Fruit fly (Drosophila melanogaster): ENCODE data around the gene CG17477.

Gene CG17477

dm6 chr3R:17085029-17085807 lies 41.5 kb downstream of the CG17477 start, which contains the start of gene GckIII (continued):
- TF ChIP-seq bbx (GFP tag; IDR thresholded peaks at IDR 0.05; ENCODE audit: partially characterized antibody) (peak; percentile 86), CG17359 (tag; optimal IDR thresholded peaks at IDR 0.05) (peak; percentile 17), ac (GFP tag; optimal IDR thresholded peaks at IDR 0.05) (no peak), CG42726 (GFP tag; IDR thresholded peaks at IDR 0.05; ENCODE audit: partially characterized antibody) (peak; percentile 73; the same call in 1 of the 2 replicates), hbn (GFP tag; IDR thresholded peaks at IDR 0.05; ENCODE audit: partially characterized antibody) (peak; percentile 52), HLH4C (GFP tag; IDR thresholded peaks at IDR 0.05; ENCODE audit: partially characterized antibody) (peak; percentile 82), chinmo (GFP tag; IDR thresholded peaks at IDR 0.05; ENCODE audit: partially characterized antibody) (peak; percentile 74; the same call in 1 of the 4 replicates), sr (GFP tag; IDR thresholded peaks at IDR 0.05) (no peak), CG7963 (GFP tag; IDR thresholded peaks at IDR 0.05; ENCODE audit: partially characterized antibody) (peak; percentile 59; the same call in 2 of the 3 replicates), Xrp1 (GFP tag; IDR thresholded peaks at IDR 0.05) (peak; percentile 12), Hmr (GFP tag; optimal IDR thresholded peaks at IDR 0.05) (no peak), CG7745 (tag; optimal IDR thresholded peaks at IDR 0.05) (peak; percentile 5), ranshi (GFP tag; IDR thresholded peaks at IDR 0.05) (no peak), CG6791 (GFP tag; IDR thresholded peaks at IDR 0.05; ENCODE audit: partially characterized antibody) (peak; percentile 87), CG34224 (GFP tag; IDR thresholded peaks at IDR 0.05; ENCODE audit: partially characterized antibody) (peak; percentile 93), Dref (GFP tag; IDR thresholded peaks at IDR 0.05) (peak; percentile 79), sens (GFP tag) (peak; percentile 82)

DNA sequence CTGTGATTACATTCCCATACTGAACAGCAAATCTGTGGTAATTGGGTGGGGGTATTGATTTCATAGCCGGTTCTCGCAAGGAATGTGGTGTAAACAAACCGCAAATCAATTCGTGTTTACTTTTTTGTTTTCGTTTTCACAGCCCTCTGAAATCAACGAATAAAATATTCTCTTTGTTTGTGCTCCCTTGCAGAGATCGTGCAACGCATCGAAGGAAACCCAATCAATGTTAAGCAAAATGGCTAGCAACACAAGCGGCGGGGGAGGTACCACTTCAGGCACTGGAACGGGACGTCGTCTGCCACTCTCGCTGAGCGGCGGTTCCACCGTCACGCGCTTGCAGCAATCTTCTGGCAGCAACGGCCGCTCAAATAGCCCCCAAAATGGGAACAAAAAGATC lies 44.3 kb downstream of the CG17477 start:
- TF ChIP-seq sd (tag; optimal IDR thresholded peaks at IDR 0.05) (peak; percentile 72), so (GFP tag; IDR thresholded peaks at IDR 0.05) (peak; percentile 33; the same call in 1 of the 3 replicates), Ets65A (GFP tag) (peak; percentile 48), Med (GFP tag) (peak; percentile 3), CG15479 (GFP tag; optimal IDR thresholded peaks at IDR 0.05) (peak; percentile 80), tll (GFP tag; optimal IDR thresholded peaks at IDR 0.05) (peak in 1 of 2 experiments; percentile 69), CG2199 (GFP tag; IDR thresholded peaks at IDR 0.05) (no peak), nerfin-1 (tag; optimal IDR thresholded peaks at IDR 0.05) (peak; percentile 34), CG13424 (tag; optimal IDR thresholded peaks at IDR 0.05) (no peak)

- TF ChIP-seq pnt (GFP tag; optimal IDR thresholded peaks at IDR 0.05) (no peak), Sox100B (GFP tag; optimal IDR thresholded peaks at IDR 0.05) (no peak), Dref (GFP tag; IDR thresholded peaks at IDR 0.05) (no peak), vvl (GFP tag; IDR thresholded peaks at IDR 0.05) (0 out of 2 replicates have a peak, but pooled peaks have one; percentile 9), inv (GFP tag; IDR thresholded peaks at IDR 0.05; ENCODE audit: partially characterized antibody) (no peak), lab (GFP tag; optimal IDR thresholded peaks at IDR 0.05) (no peak), Nf-YC (tag; optimal IDR thresholded peaks at IDR 0.05) (no peak), cas (GFP tag; IDR thresholded peaks at IDR 0.05) (no peak), run (tag; optimal IDR thresholded peaks at IDR 0.05) (no peak), Ssrp (tag; optimal IDR thresholded peaks at IDR 0.05) (peak; percentile 42), CG11695 (GFP tag; IDR thresholded peaks at IDR 0.05) (no peak), CG3065 (GFP tag; optimal IDR thresholded peaks at IDR 0.05) (no peak), CG2120 (GFP tag; optimal IDR thresholded peaks at IDR 0.05) (no peak), MTF-1 (GFP tag; optimal IDR thresholded peaks at IDR 0.05; ENCODE audit: borderline replicate concordance) (no peak), CG5953 (GFP tag; IDR thresholded peaks at IDR 0.05) (no peak), CG13123 (GFP tag; optimal IDR thresholded peaks at IDR 0.05) (no peak), CG4854 (GFP tag; optimal IDR thresholded peaks at IDR 0.05) (no peak), Ada2b (GFP tag; IDR thresholded peaks at IDR 0.05) (no peak), D (optimal IDR thresholded peaks at IDR 0.05) (no peak), D (GFP tag; optimal IDR thresholded peaks at IDR 0.05) (peak; percentile 12), twi (tag; optimal IDR thresholded peaks at IDR 0.05) (no peak)
These were observed 45.3 kb downstream of the CG17477 start for dm6 chr3R:17081359-17081935.

All from whole organism, embryonic.